Fruit fly (Drosophila melanogaster): ENCODE data around the gene Or2a.

The Or2a gene

DNA sequence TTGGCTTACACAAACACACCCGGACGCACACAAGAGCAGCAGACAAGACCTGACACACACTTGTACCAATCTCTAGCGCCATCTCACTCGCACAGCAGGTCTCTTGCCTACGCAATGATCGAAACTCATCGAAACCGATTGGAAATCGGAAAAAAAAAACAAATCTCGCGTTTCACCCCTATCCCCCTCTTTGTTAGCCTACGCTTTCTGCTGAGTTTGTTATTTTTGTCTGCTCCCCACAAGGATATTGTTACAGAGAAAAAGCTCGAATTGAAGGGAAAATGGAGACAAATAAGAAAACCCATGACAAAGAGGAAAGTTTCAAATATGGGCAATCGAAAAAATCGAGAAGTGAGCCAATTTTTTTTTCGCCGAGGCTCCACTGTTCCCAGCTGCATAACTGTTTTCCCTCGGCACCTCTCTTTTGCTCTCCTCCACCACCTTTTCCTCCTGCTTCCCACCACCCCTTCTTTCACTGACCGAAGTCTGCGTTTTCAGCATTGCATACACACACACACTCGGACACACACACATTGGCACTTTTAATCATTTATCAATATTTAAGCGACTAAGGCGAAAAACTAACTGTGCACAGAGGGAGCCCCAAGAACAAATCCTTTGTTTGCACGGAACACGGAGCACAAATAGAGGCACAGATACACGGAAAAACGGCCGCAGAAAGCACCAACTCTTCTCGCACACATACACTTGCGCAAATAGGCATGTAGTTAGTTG is 24.0 kb downstream of the Or2a start (continued):
- TF ChIP-seq CG6813 (GFP tag; optimal IDR thresholded peaks at IDR 0.05): no peak
- no peak for TF ChIP-seq kah (GFP tag; optimal IDR thresholded peaks at IDR 0.05)

DNA sequence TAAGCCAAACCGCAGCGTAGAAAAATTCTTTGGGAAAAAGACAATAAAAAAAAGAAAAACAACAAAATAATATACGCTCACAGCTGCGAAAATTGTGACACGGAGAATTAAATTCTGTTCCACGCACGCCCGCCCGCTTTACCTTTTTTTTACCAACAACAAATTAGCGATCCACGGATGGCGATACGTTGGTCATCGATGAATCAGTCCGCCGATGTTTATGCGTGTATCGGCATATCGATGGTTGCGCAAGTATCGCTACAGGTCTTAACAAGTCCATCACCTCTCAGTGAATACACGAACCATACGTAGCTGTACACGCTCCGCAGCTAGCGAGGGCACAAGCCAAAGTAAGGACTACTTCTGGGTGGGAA is 24.5 kb downstream of the Or2a start, which contains the start of gene CG2924:
TSS of gene CG2924 (minus strand) at position 205 of the 374 bp plus-strand sequence.
- TF ChIP-seq da (GFP tag; optimal IDR thresholded peaks at IDR 0.05) (no peak), CG9727 (GFP tag; optimal IDR thresholded peaks at IDR 0.05) (no peak), insv (GFP tag; optimal IDR thresholded peaks at IDR 0.05) (peak in 1 of 2 experiments; percentile 9), ken (GFP tag; IDR thresholded peaks at IDR 0.05) (peak; percentile 64; the same call in 1 of the 3 replicates), cg (GFP tag; optimal IDR thresholded peaks at IDR 0.05) (peak; percentile 64), p53 (GFP tag; optimal IDR thresholded peaks at IDR 0.05) (peak; percentile 90), CrebB (tag; optimal IDR thresholded peaks at IDR 0.05) (peak; percentile 42), NFAT (GFP tag; IDR thresholded peaks at IDR 0.05) (peak; percentile 83), CG11456 (GFP tag; IDR thresholded peaks at IDR 0.05) (peak; percentile 89), CG16863 (GFP tag; optimal IDR thresholded peaks at IDR 0.05) (peak; percentile 43), CG4820 (GFP tag; optimal IDR thresholded peaks at IDR 0.05) (no peak), Hsf (GFP tag; optimal IDR thresholded peaks at IDR 0.05) (peak; percentile 44), CG4707 (GFP tag; optimal IDR thresholded peaks at IDR 0.05) (no peak), Elba2 (GFP tag; optimal IDR thresholded peaks at IDR 0.05) (no peak), CG13894 (tag; optimal IDR thresholded peaks at IDR 0.05) (peak; percentile 83), pum (GFP tag; optimal IDR thresholded peaks at IDR 0.05) (peak; percentile 52), CG2129 (GFP tag; IDR thresholded peaks at IDR 0.05; ENCODE audit: partially characterized antibody) (peak; percentile 96), Nf-YC (tag; optimal IDR thresholded peaks at IDR 0.05) (peak; percentile 33), Doc3 (GFP tag; IDR thresholded peaks at IDR 0.05; ENCODE audit: partially characterized antibody) (peak; percentile 98), sima (GFP tag; optimal IDR thresholded peaks at IDR 0.05) (no peak), CG11085 (GFP tag; IDR thresholded peaks at IDR 0.05) (peak; percentile 39; the same call in 1 of the 2 replicates), CG17359 (tag; optimal IDR thresholded peaks at IDR 0.05) (no peak), scrt (GFP tag; optimal IDR thresholded peaks at IDR 0.05) (no peak), CG2199 (GFP tag; IDR thresholded peaks at IDR 0.05) (0 out of 3 replicates have a peak, but pooled peaks have one; percentile 57), B-H1 (GFP tag; IDR thresholded peaks at IDR 0.05) (no peak), CG17912 (GFP tag; optimal IDR thresholded peaks at IDR 0.05) (no peak), chn (GFP tag; optimal IDR thresholded peaks at IDR 0.05) (peak; percentile 78), CG4360 (GFP tag; IDR thresholded peaks at IDR 0.05) (peak; percentile 56), lbe (GFP tag; optimal IDR thresholded peaks at IDR 0.05) (peak; percentile 72), Blimp-1 (GFP tag; optimal IDR thresholded peaks at IDR 0.05) (peak; percentile 24), ato (GFP tag; IDR thresholded peaks at IDR 0.05; ENCODE audit: partially characterized antibody) (peak; percentile 100), al (GFP tag; IDR thresholded peaks at IDR 0.05) (peak; percentile 39), gcm (GFP tag; optimal IDR thresholded peaks at IDR 0.05) (peak; percentile 20), sc (optimal IDR thresholded peaks at IDR 0.05) (no peak), sc (GFP tag; optimal IDR thresholded peaks at IDR 0.05) (no peak), Dbx (GFP tag; IDR thresholded peaks at IDR 0.05) (peak; percentile 91), pita (GFP tag; optimal IDR thresholded peaks at IDR 0.05) (peak; percentile 97), CG2889 (GFP tag; IDR thresholded peaks at IDR 0.05) (no peak), vvl (GFP tag; IDR thresholded peaks at IDR 0.05) (peak; percentile 72; the same call in 1 of the 2 replicates), Chrac-16 (GFP tag; optimal IDR thresholded peaks at IDR 0.05) (peak; percentile 52), CG7786 (GFP tag; optimal IDR thresholded peaks at IDR 0.05) (peak; percentile 63), chm (GFP tag; IDR thresholded peaks at IDR 0.05) (peak; percentile 64), CG15269 (tag; optimal IDR thresholded peaks at IDR 0.05) (peak; percentile 8), pzg (GFP tag; optimal IDR thresholded peaks at IDR 0.05) (peak; percentile 100), CG8944 (GFP tag; optimal IDR thresholded peaks at IDR 0.05) (peak; percentile 65), CG8388 (GFP tag; optimal IDR thresholded peaks at IDR 0.05) (no peak)
